Fruit fly (Drosophila melanogaster): Measurements from ENCODE around the gene CG6661.
A peak's percentile ranks its signal among the peaks of the same experiment; 100 is the strongest.

The CG6661 gene

DNA sequence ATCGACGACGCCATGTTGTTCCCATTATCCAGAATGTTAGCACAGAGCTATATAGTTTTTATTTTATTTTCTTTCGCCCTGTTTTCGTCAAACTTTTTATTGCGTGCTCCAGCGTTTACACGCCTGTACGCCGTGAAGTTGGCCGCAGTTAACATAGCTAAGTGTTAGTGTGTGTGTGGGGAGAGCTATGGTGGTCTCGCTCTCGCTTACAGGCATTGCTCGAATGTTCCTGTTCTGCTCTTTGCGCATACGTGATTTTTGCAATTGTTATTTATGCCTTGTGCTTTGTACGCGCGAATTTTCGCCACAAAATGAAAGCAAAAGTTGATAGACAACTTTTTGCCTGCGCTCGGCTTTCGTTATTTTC is 30.6 kb upstream of the CG6661 start (continued):
- TF ChIP-seq phol (tag; optimal IDR thresholded peaks at IDR 0.05), result peak; percentile 43
- TF ChIP-seq lov (optimal IDR thresholded peaks at IDR 0.05), result no peak
- TF ChIP-seq lov (GFP tag; IDR thresholded peaks at IDR 0.05), result peak; percentile 82; the same call in 2 of the 3 replicates
- TF ChIP-seq Hr39 (optimal IDR thresholded peaks at IDR 0.05), result no peak
- TF ChIP-seq gsb (GFP tag; IDR thresholded peaks at IDR 0.05), result no peak
- no peak for TF ChIP-seq CG15269 (tag; optimal IDR thresholded peaks at IDR 0.05)
- TF ChIP-seq CG12219 (GFP tag; optimal IDR thresholded peaks at IDR 0.05), result no peak
- TF ChIP-seq Fer3 (tag; optimal IDR thresholded peaks at IDR 0.05), result no peak
- peak; percentile 34 for TF ChIP-seq CG12071 (GFP tag; optimal IDR thresholded peaks at IDR 0.05)
- peak; percentile 30 for TF ChIP-seq NC2β (GFP tag; optimal IDR thresholded peaks at IDR 0.05)
- no peak for TF ChIP-seq yki (optimal IDR thresholded peaks at IDR 0.05)
- no peak for TF ChIP-seq H15 (GFP tag; IDR thresholded peaks at IDR 0.05)
- peak; percentile 37 for TF ChIP-seq HmgZ (tag; optimal IDR thresholded peaks at IDR 0.05)
- no peak for TF ChIP-seq Sry-β (GFP tag; optimal IDR thresholded peaks at IDR 0.05)
- TF ChIP-seq CG18262 (tag; optimal IDR thresholded peaks at IDR 0.05), result no peak
- no peak for TF ChIP-seq CG7786 (GFP tag; optimal IDR thresholded peaks at IDR 0.05)
- TF ChIP-seq HmgD (GFP tag; optimal IDR thresholded peaks at IDR 0.05), result no peak
- no peak for TF ChIP-seq CG16813 (GFP tag; IDR thresholded peaks at IDR 0.05; ENCODE audit: partially characterized antibody)
- no peak for TF ChIP-seq prd (optimal IDR thresholded peaks at IDR 0.05)
- TF ChIP-seq prd (GFP tag; IDR thresholded peaks at IDR 0.05), result no peak
- TF ChIP-seq stwl (tag; optimal IDR thresholded peaks at IDR 0.05), result peak; percentile 16
- peak; percentile 20 for TF ChIP-seq grau (tag; optimal IDR thresholded peaks at IDR 0.05)
- no peak for TF ChIP-seq Trl (optimal IDR thresholded peaks at IDR 0.05)
- no peak for TF ChIP-seq Trl (GFP tag; optimal IDR thresholded peaks at IDR 0.05)
- no peak for TF ChIP-seq sc (optimal IDR thresholded peaks at IDR 0.05)
- no peak for TF ChIP-seq sc (GFP tag; optimal IDR thresholded peaks at IDR 0.05)
- TF ChIP-seq CG6254 (GFP tag; optimal IDR thresholded peaks at IDR 0.05), result peak; percentile 30
- TF ChIP-seq pzg (GFP tag; optimal IDR thresholded peaks at IDR 0.05), result peak; percentile 54
- TF ChIP-seq nerfin-2 (GFP tag; IDR thresholded peaks at IDR 0.05; ENCODE audit: partially characterized antibody), result peak; percentile 42; the same call in 1 of the 2 replicates
- no peak for TF ChIP-seq da (GFP tag; optimal IDR thresholded peaks at IDR 0.05)
- TF ChIP-seq Fer1 (GFP tag; optimal IDR thresholded peaks at IDR 0.05), result no peak
- TF ChIP-seq vvl (GFP tag; IDR thresholded peaks at IDR 0.05), result peak; percentile 37; the same call in 1 of the 2 replicates
- peak; percentile 27 for TF ChIP-seq CG14710 (tag; optimal IDR thresholded peaks at IDR 0.05)
- TF ChIP-seq chif (GFP tag; optimal IDR thresholded peaks at IDR 0.05), result no peak
- no peak for TF ChIP-seq HLH4C (GFP tag; IDR thresholded peaks at IDR 0.05; ENCODE audit: partially characterized antibody)
- no peak for TF ChIP-seq schlank (tag; optimal IDR thresholded peaks at IDR 0.05)
- TF ChIP-seq grn (GFP tag; optimal IDR thresholded peaks at IDR 0.05), result no peak
- TF ChIP-seq Nf-YB (GFP tag; optimal IDR thresholded peaks at IDR 0.05), result peak; percentile 12
- no peak for TF ChIP-seq tap (tag; optimal IDR thresholded peaks at IDR 0.05)
- no peak for TF ChIP-seq luna (GFP tag; optimal IDR thresholded peaks at IDR 0.05)
- TF ChIP-seq sug (tag; optimal IDR thresholded peaks at IDR 0.05), result peak; percentile 21
- no peak for TF ChIP-seq E2f1 (GFP tag; IDR thresholded peaks at IDR 0.05)
- peak; percentile 56 for TF ChIP-seq CG4617 (GFP tag; optimal IDR thresholded peaks at IDR 0.05; ENCODE audit: borderline replicate concordance)
- no peak for TF ChIP-seq ara (GFP tag; IDR thresholded peaks at IDR 0.05)
- TF ChIP-seq hb (GFP tag; IDR thresholded peaks at IDR 0.05; ENCODE audit: partially characterized antibody), result no peak
- peak; percentile 12 for TF ChIP-seq CG13624 (GFP tag; optimal IDR thresholded peaks at IDR 0.05)
- peak; percentile 20 for TF ChIP-seq lab (GFP tag; optimal IDR thresholded peaks at IDR 0.05)
- no peak for TF ChIP-seq Atf-2 (GFP tag; optimal IDR thresholded peaks at IDR 0.05)
- no peak for TF ChIP-seq org-1 (GFP tag; optimal IDR thresholded peaks at IDR 0.05)
- no peak for TF ChIP-seq CG12391 (tag; optimal IDR thresholded peaks at IDR 0.05)
- no peak for TF ChIP-seq D (optimal IDR thresholded peaks at IDR 0.05)
- TF ChIP-seq D (GFP tag; optimal IDR thresholded peaks at IDR 0.05), result no peak
- peak; percentile 64 for TF ChIP-seq nerfin-1 (tag; optimal IDR thresholded peaks at IDR 0.05)
